Worm (Caenorhabditis elegans) whole organism, L2 larva: Measurements from ENCODE around the gene C46A5.6.

Source experiments
- C34F6.9 ChIP-seq: fragments of 150-350 bp; optimal IDR thresholded peaks from 2 replicates; lab custom pipeline; 2014; ENCODE audit warnings: missing biosample characterization, missing genetic modification characterization
- F13H6.1 ChIP-seq: sonication (generic microtip); optimal IDR thresholded peaks from 2 replicates; lab custom pipeline; 2016; ENCODE audit warnings: missing genetic modification characterization, missing compliant biosample characterization
- R02D3.7 ChIP-seq: fragments of 150-350 bp; optimal IDR thresholded peaks from 2 replicates; lab custom pipeline; 2014; ENCODE audit warnings: missing biosample characterization, missing genetic modification characterization
- Y55F3AM.14 ChIP-seq: fragments of 200-800 bp; sonication (Bioruptor generic); optimal IDR thresholded peaks from 2 replicates; lab custom pipeline; 2018; ENCODE audit warnings: mild to moderate bottlenecking, missing genetic modification characterization, missing compliant biosample characterization
- ZK546.5 ChIP-seq: sonication (generic microtip); optimal IDR thresholded peaks from 2 replicates; lab custom pipeline; 2017; ENCODE audit warnings: missing biosample characterization, missing genetic modification characterization
- alr-1 ChIP-seq: fragments of 150-350 bp; optimal IDR thresholded peaks from 2 replicates; lab custom pipeline; 2014; ENCODE audit warnings: missing biosample characterization, missing genetic modification characterization
- aly-2 ChIP-seq: fragments of 150-350 bp; optimal IDR thresholded peaks from 2 replicates; lab custom pipeline; 2014; ENCODE audit warnings: missing biosample characterization, missing genetic modification characterization
- ama-1 ChIP-seq: fragments of 150-350 bp; optimal IDR thresholded peaks from 2 replicates; lab custom pipeline; 2018; ENCODE audit warnings: inconsistent platforms
- blmp-1 ChIP-seq: sonication (generic microtip); optimal IDR thresholded peaks from 2 replicates; lab custom pipeline; 2017; ENCODE audit warnings: missing genetic modification characterization, mild to moderate bottlenecking, missing compliant biosample characterization, antibody characterized with exemption, moderate library complexity; ENCODE audit not compliant: insufficient read depth
- ceh-16 ChIP-seq: fragments of 150-350 bp; optimal IDR thresholded peaks from 2 replicates; lab custom pipeline; 2014; ENCODE audit warnings: missing biosample characterization, missing genetic modification characterization
- ceh-82 ChIP-seq: fragments of 150-350 bp; optimal IDR thresholded peaks from 2 replicates; lab custom pipeline; 2014; ENCODE audit warnings: missing biosample characterization, missing genetic modification characterization
- crh-2 ChIP-seq: sonication (generic microtip); optimal IDR thresholded peaks from 2 replicates; lab custom pipeline; 2017; ENCODE audit warnings: missing biosample characterization, missing genetic modification characterization
- dmd-4 ChIP-seq: sonication (generic microtip); optimal IDR thresholded peaks from 2 replicates; lab custom pipeline; 2017; ENCODE audit warnings: missing biosample characterization, missing genetic modification characterization
- elt-1 ChIP-seq: fragments of 150-350 bp; optimal IDR thresholded peaks from 2 replicates; lab custom pipeline; 2014; ENCODE audit warnings: missing biosample characterization, missing genetic modification characterization
- elt-3 ChIP-seq: sonication (generic microtip); optimal IDR thresholded peaks from 2 replicates; lab custom pipeline; 2017; ENCODE audit warnings: missing biosample characterization, missing genetic modification characterization
- fos-1 ChIP-seq: fragments of 150-350 bp; optimal IDR thresholded peaks from 2 replicates; lab custom pipeline; 2014; ENCODE audit warnings: missing biosample characterization, missing genetic modification characterization
- gmeb-1 ChIP-seq: fragments of 150-350 bp; optimal IDR thresholded peaks from 2 replicates; lab custom pipeline; 2014; ENCODE audit warnings: missing biosample characterization, missing genetic modification characterization
- lin-11 ChIP-seq: fragments of 150-350 bp; sonication (generic microtip); optimal IDR thresholded peaks from 2 replicates; lab custom pipeline; 2014; ENCODE audit warnings: missing biosample characterization, missing genetic modification characterization, inconsistent platforms, mixed read lengths
- lin-39 ChIP-seq: fragments of 150-350 bp; optimal IDR thresholded peaks from 2 replicates; lab custom pipeline; 2014; ENCODE audit warnings: missing biosample characterization, missing genetic modification reagents, missing genetic modification characterization
- mbf-1 ChIP-seq: sonication (generic microtip); optimal IDR thresholded peaks from 2 replicates; lab custom pipeline; 2017; ENCODE audit warnings: missing biosample characterization, missing genetic modification characterization
- nhr-10 ChIP-seq: sonication (generic microtip); optimal IDR thresholded peaks from 2 replicates; lab custom pipeline; 2017; ENCODE audit warnings: missing biosample characterization, missing genetic modification characterization
- nhr-11 ChIP-seq: fragments of 150-350 bp; optimal IDR thresholded peaks from 2 replicates; lab custom pipeline; 2014; ENCODE audit warnings: missing biosample characterization, missing genetic modification characterization
- nhr-129 ChIP-seq: fragments of 150-350 bp; optimal IDR thresholded peaks from 2 replicates; lab custom pipeline; 2014; ENCODE audit warnings: missing biosample characterization, missing genetic modification characterization
- nhr-237 ChIP-seq: fragments of 150-350 bp; optimal IDR thresholded peaks from 2 replicates; lab custom pipeline; 2014; ENCODE audit warnings: missing biosample characterization, missing genetic modification characterization
- nhr-25 ChIP-seq: fragments of 150-350 bp; sonication (generic microtip); optimal IDR thresholded peaks from 3 replicates; lab custom pipeline; 2014; ENCODE audit warnings: missing biosample characterization, missing genetic modification characterization
- nhr-6 ChIP-seq: fragments of 150-350 bp; optimal IDR thresholded peaks from 2 replicates; lab custom pipeline; 2014; ENCODE audit warnings: missing biosample characterization, missing genetic modification characterization
- nhr-77 ChIP-seq: fragments of 150-350 bp; optimal IDR thresholded peaks from 2 replicates; lab custom pipeline; 2014; ENCODE audit warnings: missing biosample characterization, missing genetic modification characterization
- peb-1 ChIP-seq: fragments of 150-350 bp; optimal IDR thresholded peaks from 2 replicates; lab custom pipeline; 2014; ENCODE audit warnings: missing biosample characterization, missing genetic modification characterization
- skn-1 ChIP-seq: sonication (generic microtip); optimal IDR thresholded peaks from 2 replicates; lab custom pipeline; 2017; ENCODE audit warnings: missing biosample characterization, missing genetic modification characterization
- sma-9 ChIP-seq, 2 experiments: fragments of 150-350 bp in 1 of 2; sonication (generic microtip) in 1 of 2; optimal IDR thresholded peaks; 2 replicates each; lab custom pipeline; 2014 to 2016; ENCODE audit warnings: missing genetic modification characterization in 2 of 2, mild to moderate bottlenecking in 1 of 2, missing biosample characterization in 1 of 2, missing compliant biosample characterization in 1 of 2, missing genetic modification reagents in 1 of 2, moderate library complexity in 1 of 2
- unc-55 ChIP-seq: fragments of 150-350 bp; sonication (generic microtip); optimal IDR thresholded peaks from 3 replicates; lab custom pipeline; 2014; ENCODE audit warnings: missing biosample characterization, missing genetic modification reagents, missing genetic modification characterization
- unc-62 ChIP-seq: fragments of 150-350 bp; optimal IDR thresholded peaks from 2 replicates; lab custom pipeline; 2014; ENCODE audit warnings: missing biosample characterization, missing genetic modification reagents, missing genetic modification characterization
- zag-1 ChIP-seq: fragments of 150-350 bp; optimal IDR thresholded peaks from 2 replicates; lab custom pipeline; 2014; ENCODE audit warnings: missing biosample characterization, missing genetic modification characterization
- ztf-4 ChIP-seq: fragments of 150-350 bp; optimal IDR thresholded peaks from 2 replicates; lab custom pipeline; 2014; ENCODE audit warnings: missing biosample characterization, missing genetic modification characterization

The C46A5.6 gene

ce11 chrIV:7770162-7770561 lies 6.5 kb upstream of the C46A5.6 start, which contains the start of gene rdl-1:
Gene rdl-1 (minus strand): TSS chrIV:7770262.
- TF ChIP-seq elt-3 (tag; lab: Kevin White, UChicago) (no peak), blmp-1 (no peak), F13H6.1 (tag; lab: Kevin White, UChicago) (no peak), nhr-10 (tag; lab: Kevin White, UChicago) (no peak), C34F6.9 (tag; lab: Kevin White, UChicago) (no peak), nhr-77 (tag; lab: Kevin White, UChicago) (no peak), ZK546.5 (no peak), unc-55 (GFP tag; lab: Kevin White, UChicago) (no peak), Y55F3AM.14 (GFP tag; lab: Kevin White, UChicago) (no peak), ceh-82 (no peak), lin-11 (tag; lab: Kevin White, UChicago) (no peak), unc-62 (GFP tag; lab: Kevin White, UChicago) (no peak), crh-2 (tag; lab: Kevin White, UChicago) (no peak), nhr-25 (tag; lab: Kevin White, UChicago) (no peak), nhr-11 (tag; lab: Kevin White, UChicago) (no peak), R02D3.7 (tag; lab: Kevin White, UChicago) (no peak), nhr-6 (tag; lab: Kevin White, UChicago) (no peak), fos-1 (tag; lab: Kevin White, UChicago) (no peak)
- TF ChIP-seq, all 48 proteins: peak for 0

- TF ChIP-seq nhr-25 (tag; lab: Kevin White, UChicago), result no peak
- no peak for TF ChIP-seq lin-39 (tag; lab: Kevin White, UChicago)
- TF ChIP-seq nhr-10 (tag; lab: Kevin White, UChicago), result no peak
- TF ChIP-seq blmp-1, result no peak
- no peak for TF ChIP-seq Y55F3AM.14 (GFP tag; lab: Kevin White, UChicago)
- TF ChIP-seq peb-1, result no peak
- no peak for TF ChIP-seq nhr-77 (tag; lab: Kevin White, UChicago)
- TF ChIP-seq skn-1 (tag; lab: Kevin White, UChicago), result no peak
- no peak for TF ChIP-seq nhr-6 (tag; lab: Kevin White, UChicago)
- TF ChIP-seq nhr-237 (tag; lab: Kevin White, UChicago), result no peak
- no peak for TF ChIP-seq unc-62 (GFP tag; lab: Kevin White, UChicago)
- no peak for TF ChIP-seq ceh-82
- TF ChIP-seq mbf-1 (tag; lab: Kevin White, UChicago), result no peak
- no peak for TF ChIP-seq fos-1 (tag; lab: Kevin White, UChicago)
- no peak for TF ChIP-seq sma-9 (GFP tag; optimal IDR thresholded peaks at IDR 0.05; lab: Kevin White, UChicago)
- TF ChIP-seq sma-9 (tag; optimal IDR thresholded peaks at IDR 0.05; lab: Kevin White, UChicago), result no peak
- TF ChIP-seq ama-1 (lab: Kevin White, UChicago), result no peak
- TF ChIP-seq nhr-11 (tag; lab: Kevin White, UChicago), result no peak
These were observed 671 bp upstream of the C46A5.6 start for ce11 chrIV:7764319-7764718.

- TF ChIP-seq nhr-25 (tag; lab: Kevin White, UChicago) (no peak), aly-2 (no peak), ceh-16 (tag; lab: Kevin White, UChicago) (no peak), fos-1 (tag; lab: Kevin White, UChicago) (no peak), peb-1 (no peak), ama-1 (lab: Kevin White, UChicago) (no peak), zag-1 (tag; lab: Kevin White, UChicago) (no peak), mbf-1 (tag; lab: Kevin White, UChicago) (no peak), C34F6.9 (tag; lab: Kevin White, UChicago) (no peak), R02D3.7 (tag; lab: Kevin White, UChicago) (no peak), elt-1 (tag; lab: Kevin White, UChicago) (no peak), blmp-1 (no peak), ztf-4 (no peak), nhr-77 (tag; lab: Kevin White, UChicago) (no peak), nhr-6 (tag; lab: Kevin White, UChicago) (no peak), nhr-237 (tag; lab: Kevin White, UChicago) (no peak), nhr-11 (tag; lab: Kevin White, UChicago) (no peak), Y55F3AM.14 (GFP tag; lab: Kevin White, UChicago) (no peak), gmeb-1 (tag; lab: Kevin White, UChicago) (no peak), nhr-129 (tag; lab: Kevin White, UChicago) (no peak)
These were observed 3.5 kb downstream of the C46A5.6 start, which contains the start of gene del-7 for ce11 chrIV:7760117-7760516. Gene del-7 (plus strand): TSS chrIV:7760417.

- TF ChIP-seq dmd-4 (tag; lab: Kevin White, UChicago) (no peak), alr-1 (no peak), R02D3.7 (tag; lab: Kevin White, UChicago) (no peak), Y55F3AM.14 (GFP tag; lab: Kevin White, UChicago) (no peak), nhr-237 (tag; lab: Kevin White, UChicago) (no peak), blmp-1 (no peak), crh-2 (tag; lab: Kevin White, UChicago) (no peak), nhr-129 (tag; lab: Kevin White, UChicago) (no peak), ceh-82 (no peak)
These were observed 4.1 kb downstream of the C46A5.6 start, which contains the start of gene dsb-3 for ce11 chrIV:7759527-7759926. Gene dsb-3 (minus strand): TSS chrIV:7759627.
